Fruit fly (Drosophila melanogaster) whole organism, embryonic: ENCODE measurements around the gene mdu.

Experiments used
- Bteb2 ChIP-seq: fragments of 200-800 bp; sonication (Bioruptor generic); optimal IDR thresholded peaks from 2 replicates; lab custom pipeline; 2016; ENCODE audit warnings: missing biosample characterization, missing genetic modification characterization
- CG10209 ChIP-seq: fragments of 200-800 bp; sonication (Bioruptor generic); optimal IDR thresholded peaks from 3 replicates; lab custom pipeline; 2017; ENCODE audit warnings: missing biosample characterization, mild to moderate bottlenecking, missing genetic modification characterization, missing genetic modification reagents
- CG10979 ChIP-seq: fragments of 200-800 bp; sonication (Bioruptor generic); optimal IDR thresholded peaks from 2 replicates; lab custom pipeline; 2018; ENCODE audit warnings: missing biosample characterization, mild to moderate bottlenecking, missing genetic modification characterization, moderate library complexity
- CG11247 ChIP-seq: fragments of 200-800 bp; sonication (Bioruptor generic); IDR thresholded peaks from 2 replicates; pipeline ENCODE4 v1.3.6; 2022; ENCODE audit warnings: missing biosample characterization, missing genetic modification characterization
- CG11504 ChIP-seq: fragments of 200-800 bp; sonication (Bioruptor generic); optimal IDR thresholded peaks from 3 replicates; lab custom pipeline; 2019; ENCODE audit warnings: missing biosample characterization, mild to moderate bottlenecking, missing genetic modification characterization, moderate library complexity
- CG12155 ChIP-seq: fragments of 200-800 bp; sonication (Bioruptor generic); optimal IDR thresholded peaks from 3 replicates; lab custom pipeline; 2016; ENCODE audit warnings: missing biosample characterization, missing genetic modification characterization
- CG12942 ChIP-seq: fragments of 200-800 bp; sonication (Bioruptor generic); optimal IDR thresholded peaks from 3 replicates; lab custom pipeline; 2016; ENCODE audit warnings: missing biosample characterization, missing genetic modification characterization
- CG14014 ChIP-seq: fragments of 200-800 bp; sonication (Bioruptor generic); IDR thresholded peaks from 2 replicates; pipeline ENCODE4 v1.3.6; 2022; ENCODE audit warnings: missing biosample characterization, missing genetic modification characterization
- CG15269 ChIP-seq: fragments of 200-800 bp; sonication (Bioruptor generic); optimal IDR thresholded peaks from 2 replicates; lab custom pipeline; 2018; ENCODE audit warnings: missing biosample characterization, mild to moderate bottlenecking, missing genetic modification characterization, moderate library complexity
- CG15696 ChIP-seq: fragments of 200-800 bp; sonication (Bioruptor generic); optimal IDR thresholded peaks from 2 replicates; lab custom pipeline; 2019; ENCODE audit warnings: missing biosample characterization, mild to moderate bottlenecking, missing genetic modification characterization, moderate library complexity
- CG16779 ChIP-seq: fragments of 200-800 bp; sonication (Bioruptor generic); IDR thresholded peaks from 2 replicates; pipeline ENCODE4 v1.3.6; 2022; ENCODE audit warnings: missing biosample characterization, missing genetic modification characterization
- CG17186 ChIP-seq: fragments of 200-800 bp; sonication (Bioruptor generic); optimal IDR thresholded peaks from 3 replicates; lab custom pipeline; 2017; ENCODE audit warnings: missing biosample characterization, missing genetic modification reagents, missing genetic modification characterization
- CG17385 ChIP-seq: fragments of 200-800 bp; sonication (Bioruptor generic); optimal IDR thresholded peaks from 3 replicates; lab custom pipeline; 2018; ENCODE audit warnings: missing biosample characterization, mild to moderate bottlenecking, missing genetic modification characterization
- CG18262 ChIP-seq: fragments of 200-800 bp; optimal IDR thresholded peaks from 3 replicates; lab custom pipeline; 2019; ENCODE audit warnings: missing biosample characterization, mild to moderate bottlenecking, missing genetic modification characterization, moderate library complexity
- CG32532 ChIP-seq: fragments of 200-800 bp; sonication (Bioruptor generic); IDR thresholded peaks from 2 replicates; pipeline ENCODE4 v1.3.6; 2022; ENCODE audit warnings: missing biosample characterization, missing genetic modification characterization
- CG34224 ChIP-seq: fragments of 200-800 bp; sonication (Bioruptor generic); IDR thresholded peaks from 3 replicates; pipeline ENCODE4 v1.3.6; 2022; ENCODE audit warnings: missing biosample characterization, missing genetic modification characterization; ENCODE audit not compliant: partially characterized antibody
- CG4820 ChIP-seq: fragments of 200-800 bp; sonication (Bioruptor generic); optimal IDR thresholded peaks from 3 replicates; lab custom pipeline; 2016; ENCODE audit warnings: missing biosample characterization, missing genetic modification characterization
- CG6791 ChIP-seq: fragments of 200-800 bp; sonication (Bioruptor generic); IDR thresholded peaks from 3 replicates; pipeline ENCODE4 v1.3.6; 2022; ENCODE audit warnings: missing biosample characterization, missing genetic modification characterization; ENCODE audit not compliant: partially characterized antibody
- CG7556 ChIP-seq: fragments of 200-800 bp; sonication (Bioruptor generic); optimal IDR thresholded peaks from 2 replicates; lab custom pipeline; 2017; ENCODE audit warnings: missing biosample characterization, mild to moderate bottlenecking, missing genetic modification characterization
- CG7839 ChIP-seq: fragments of 200-800 bp; sonication (Bioruptor generic); optimal IDR thresholded peaks from 3 replicates; lab custom pipeline; 2018; ENCODE audit warnings: missing biosample characterization, mild to moderate bottlenecking, missing genetic modification characterization, moderate library complexity
- CG8290 ChIP-seq, 3 experiments: fragments of 200-800 bp; sonication (Bioruptor generic); optimal IDR thresholded peaks; 2 replicates each; lab custom pipeline; 2016 to 2019; ENCODE audit warnings: missing biosample characterization in 3 of 3, missing genetic modification characterization in 3 of 3, mild to moderate bottlenecking in 2 of 3, moderate library complexity in 1 of 3
- CG9437 ChIP-seq: fragments of 200-800 bp; sonication (Bioruptor generic); optimal IDR thresholded peaks from 2 replicates; lab custom pipeline; 2018; ENCODE audit warnings: missing biosample characterization, mild to moderate bottlenecking, missing genetic modification characterization
- Ets65A ChIP-seq: fragments of 200-800 bp; sonication (Bioruptor generic); peaks from one replicate; lab custom pipeline; 2016; ENCODE audit warnings: missing biosample characterization, missing genetic modification characterization
- Fer3 ChIP-seq: fragments of 200-800 bp; sonication (Bioruptor generic); optimal IDR thresholded peaks from 2 replicates; lab custom pipeline; 2018; ENCODE audit warnings: missing biosample characterization, mild to moderate bottlenecking, missing genetic modification characterization, moderate library complexity
- HmgZ ChIP-seq: fragments of 200-800 bp; sonication (Bioruptor generic); optimal IDR thresholded peaks from 2 replicates; lab custom pipeline; 2018; ENCODE audit warnings: missing biosample characterization, mild to moderate bottlenecking, missing genetic modification characterization
- Hr78 ChIP-seq, 2 experiments: fragments of 200-800 bp in 1 of 2; fragments of >200 bp in 1 of 2; sonication (Bioruptor generic) in 1 of 2; optimal IDR thresholded peaks; 2 replicates each; lab custom pipeline; 2017 to 2019; ENCODE audit warnings: missing biosample characterization in 2 of 2, missing genetic modification characterization in 2 of 2, mild to moderate bottlenecking in 1 of 2, moderate library complexity in 1 of 2
- Hsf ChIP-seq: fragments of 200-800 bp; sonication (Bioruptor generic); optimal IDR thresholded peaks from 3 replicates; lab custom pipeline; 2016; ENCODE audit warnings: missing biosample characterization, missing genetic modification characterization
- Jarid2 ChIP-seq: fragments of 200-800 bp; sonication (Bioruptor generic); optimal IDR thresholded peaks from 3 replicates; lab custom pipeline; 2017; ENCODE audit warnings: mild to moderate bottlenecking, missing biosample characterization, missing genetic modification reagents, missing genetic modification characterization
- NK7.1 ChIP-seq: fragments of 200-800 bp; sonication (Bioruptor generic); optimal IDR thresholded peaks from 3 replicates; lab custom pipeline; 2016; ENCODE audit warnings: missing biosample characterization, missing genetic modification characterization
- Neu2 ChIP-seq: fragments of 200-800 bp; sonication (Bioruptor generic); optimal IDR thresholded peaks from 3 replicates; lab custom pipeline; 2016; ENCODE audit warnings: missing biosample characterization, missing genetic modification characterization, borderline replicate concordance
- Nf-YC ChIP-seq: fragments of 200-800 bp; optimal IDR thresholded peaks from 3 replicates; lab custom pipeline; 2019; ENCODE audit warnings: missing biosample characterization, mild to moderate bottlenecking, missing genetic modification characterization, moderate library complexity
- Ravus ChIP-seq: fragments of 200-800 bp; sonication (Bioruptor generic); IDR thresholded peaks from 2 replicates; pipeline ENCODE4 v1.3.6; 2022; ENCODE audit warnings: missing biosample characterization, missing genetic modification characterization
- Scr ChIP-seq: fragments of 200-800 bp; sonication (Bioruptor generic); IDR thresholded peaks from 2 replicates; pipeline ENCODE4 v1.3.6; 2022; ENCODE audit warnings: missing biosample characterization, missing genetic modification characterization; ENCODE audit not compliant: partially characterized antibody
- Vsx1 ChIP-seq: fragments of 200-800 bp; sonication (Bioruptor generic); optimal IDR thresholded peaks from 2 replicates; lab custom pipeline; 2017; ENCODE audit warnings: missing biosample characterization, mild to moderate bottlenecking, missing genetic modification characterization, missing genetic modification reagents
- amos ChIP-seq: fragments of 200-800 bp; sonication (Bioruptor generic); IDR thresholded peaks from 2 replicates; pipeline ENCODE4 v1.3.6; 2022; ENCODE audit warnings: missing biosample characterization, missing genetic modification characterization; ENCODE audit not compliant: partially characterized antibody
- ara ChIP-seq: fragments of 200-800 bp; sonication (Bioruptor generic); IDR thresholded peaks from 2 replicates; pipeline ENCODE4 v1.3.6; 2022; ENCODE audit warnings: missing biosample characterization, missing genetic modification characterization
- bab2 ChIP-seq: fragments of 200-800 bp; sonication (Bioruptor generic); optimal IDR thresholded peaks from 2 replicates; lab custom pipeline; 2016; ENCODE audit warnings: missing biosample characterization, missing genetic modification characterization
- cas ChIP-seq: fragments of 200-800 bp; sonication (Bioruptor generic); IDR thresholded peaks from 2 replicates; pipeline ENCODE4 v1.3.6; 2022; ENCODE audit warnings: missing biosample characterization, missing genetic modification characterization
- chif ChIP-seq, 2 experiments: fragments of 200-800 bp; sonication (Bioruptor generic); optimal IDR thresholded peaks; 3 replicates each; lab custom pipeline; 2016; ENCODE audit warnings: missing biosample characterization in 2 of 2, missing genetic modification characterization in 2 of 2
- eve ChIP-seq, 2 experiments: fragments of >200 bp; optimal IDR thresholded peaks; 2 replicates each; lab custom pipeline; 2017; ENCODE audit warnings: missing biosample characterization in 2 of 2, missing genetic modification characterization in 2 of 2
- fd102C ChIP-seq: fragments of 200-800 bp; sonication (Bioruptor generic); optimal IDR thresholded peaks from 2 replicates; lab custom pipeline; 2018; ENCODE audit warnings: missing biosample characterization, mild to moderate bottlenecking, missing genetic modification characterization, moderate library complexity
- fu2 ChIP-seq: fragments of 200-800 bp; sonication (Bioruptor generic); optimal IDR thresholded peaks from 2 replicates; lab custom pipeline; 2016; ENCODE audit warnings: missing biosample characterization, missing genetic modification characterization
- inv ChIP-seq: fragments of 200-800 bp; sonication (Bioruptor generic); IDR thresholded peaks from 2 replicates; pipeline ENCODE4 v1.3.6; 2022; ENCODE audit warnings: missing biosample characterization, missing genetic modification characterization; ENCODE audit not compliant: partially characterized antibody
- lab ChIP-seq: fragments of 200-800 bp; sonication (Bioruptor generic); optimal IDR thresholded peaks from 3 replicates; lab custom pipeline; 2017; ENCODE audit warnings: missing biosample characterization, missing genetic modification characterization, mild to moderate bottlenecking, moderate library complexity, missing genetic modification reagents
- mam ChIP-seq: fragments of 200-800 bp; sonication (Bioruptor generic); optimal IDR thresholded peaks from 3 replicates; lab custom pipeline; 2016; ENCODE audit warnings: missing biosample characterization, missing genetic modification characterization
- odd ChIP-seq: fragments of 200-800 bp; sonication (Bioruptor generic); optimal IDR thresholded peaks from 2 replicates; lab custom pipeline; 2017; ENCODE audit warnings: missing biosample characterization, mild to moderate bottlenecking, missing genetic modification characterization
- sens-2 ChIP-seq: fragments of 200-800 bp; sonication (Bioruptor generic); IDR thresholded peaks from 2 replicates; pipeline ENCODE4 v1.3.6; 2022; ENCODE audit warnings: missing biosample characterization, missing genetic modification characterization
- yki ChIP-seq: fragments of >200 bp; optimal IDR thresholded peaks from 3 replicates; lab custom pipeline; 2018

mdu gene

DNA sequence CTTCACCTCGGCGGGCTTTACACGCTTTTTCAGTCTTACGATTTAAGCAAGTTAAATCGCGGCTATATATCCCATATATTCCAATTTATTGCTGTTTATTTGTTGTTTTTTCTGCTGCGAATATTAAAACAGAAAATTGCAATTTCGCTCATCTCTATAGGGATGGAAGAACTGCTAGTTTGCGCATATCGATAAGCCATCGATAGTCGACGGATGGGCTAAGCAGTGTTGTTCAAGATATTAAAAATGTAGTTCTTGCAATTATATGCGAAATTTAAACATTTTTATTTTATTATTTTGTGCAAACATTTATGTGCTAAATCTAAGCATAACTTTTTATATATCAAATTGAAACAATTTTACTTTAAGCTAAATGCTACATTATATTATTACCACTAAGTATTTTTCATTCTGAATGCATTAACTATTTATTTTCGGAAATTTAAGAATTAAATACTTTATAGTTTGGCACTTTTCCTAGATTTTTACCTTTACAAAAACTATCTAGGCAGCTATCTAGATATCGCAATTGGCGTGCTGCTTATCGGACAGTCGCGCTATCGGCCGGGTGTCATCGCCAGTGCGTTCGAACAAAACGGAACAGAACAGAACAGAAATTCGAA is 33.9 kb upstream of the mdu start, which contains the start of the genes Rab40 and CG42258 (continued):
- TF ChIP-seq Hsf (GFP tag; lab: Kevin White, UChicago), result peak; percentile 58
- TF ChIP-seq sens-2 (GFP tag; lab: Robert Waterston, UW), result 0 out of 2 replicates have a peak, but pooled peaks have one; percentile 37
- TF ChIP-seq cas (GFP tag; lab: Robert Waterston, UW), result 0 out of 2 replicates have a peak, but pooled peaks have one; percentile 7
- TF ChIP-seq CG10979 (tag; lab: Kevin White, UChicago), result peak; percentile 17
- TF ChIP-seq CG15696 (tag; lab: Kevin White, UChicago), result peak; percentile 25
- TF ChIP-seq CG17385 (GFP tag; lab: Kevin White, UChicago), result peak; percentile 38
- TF ChIP-seq Jarid2 (GFP tag; lab: Kevin White, UChicago), result no peak
- no peak for TF ChIP-seq yki
- peak; percentile 41 for TF ChIP-seq bab2
- no peak for TF ChIP-seq Vsx1 (GFP tag; lab: Kevin White, UChicago)
- TF ChIP-seq odd (GFP tag; lab: Kevin White, UChicago), result no peak
- peak; percentile 48 for TF ChIP-seq CG34224 (GFP tag; lab: Robert Waterston, UW)
- TF ChIP-seq CG8290 (GFP tag; optimal IDR thresholded peaks at IDR 0.05; lab: Kevin White, UChicago), result peak; percentile 25
- peak in 1 of 2 experiments; percentile 56 for TF ChIP-seq CG8290 (tag; optimal IDR thresholded peaks at IDR 0.05; lab: Kevin White, UChicago)
- TF ChIP-seq Nf-YC (tag; lab: Kevin White, UChicago), result peak; percentile 31
- TF ChIP-seq CG6791 (GFP tag; lab: Robert Waterston, UW), result peak; percentile 56
- peak; percentile 55 for TF ChIP-seq CG18262 (tag; lab: Kevin White, UChicago)
- peak; percentile 22 for TF ChIP-seq Bteb2 (GFP tag; lab: Kevin White, UChicago)
- no peak for TF ChIP-seq ara (GFP tag; lab: Robert Waterston, UW)
- 0 out of 2 replicates have a peak, but pooled peaks have one; percentile 12 for TF ChIP-seq CG11247
- TF ChIP-seq fu2 (GFP tag; lab: Kevin White, UChicago), result peak; percentile 44
- peak; percentile 82 for TF ChIP-seq Ets65A (GFP tag; lab: Kevin White, UChicago)
- peak; percentile 32 for TF ChIP-seq CG4820 (GFP tag; lab: Kevin White, UChicago)
- no peak for TF ChIP-seq fd102C (GFP tag; lab: Kevin White, UChicago)
- TF ChIP-seq CG9437 (GFP tag; lab: Kevin White, UChicago), result peak; percentile 43
- TF ChIP-seq amos (GFP tag; lab: Robert Waterston, UW), result peak; percentile 53; the same call in 1 of the 2 replicates
- no peak for TF ChIP-seq Hr78 (GFP tag; optimal IDR thresholded peaks at IDR 0.05; lab: Kevin White, UChicago)
- TF ChIP-seq Fer3, result peak; percentile 26
- peak; percentile 25 for TF ChIP-seq CG7556 (GFP tag; lab: Kevin White, UChicago)
- peak in 1 of 2 experiments; percentile 27 for TF ChIP-seq eve (GFP tag; optimal IDR thresholded peaks at IDR 0.05; lab: Kevin White, UChicago)
- TF ChIP-seq CG14014, result peak; percentile 20; the same call in 1 of the 2 replicates
- TF ChIP-seq lab (GFP tag; lab: Kevin White, UChicago), result peak; percentile 43
- peak; percentile 36 for TF ChIP-seq CG7839 (tag; lab: Kevin White, UChicago)
- TF ChIP-seq chif (GFP tag; optimal IDR thresholded peaks at IDR 0.05; lab: Kevin White, UChicago), result peak in 1 of 2 experiments; percentile 60
- TF ChIP-seq CG10209 (GFP tag; lab: Kevin White, UChicago), result peak; percentile 48
- TF ChIP-seq Scr (GFP tag; lab: Robert Waterston, UW), result peak; percentile 73
- TF ChIP-seq CG11504 (tag; lab: Kevin White, UChicago), result peak; percentile 43
- no peak for TF ChIP-seq HmgZ (tag; lab: Kevin White, UChicago)
- TF ChIP-seq CG12942 (GFP tag; lab: Kevin White, UChicago), result peak; percentile 14
- no peak for TF ChIP-seq NK7.1 (GFP tag; lab: Kevin White, UChicago)
- no peak for TF ChIP-seq CG16779 (GFP tag; lab: Robert Waterston, UW)
- TF ChIP-seq CG32532 (GFP tag; lab: Robert Waterston, UW), result peak; percentile 47
- peak; percentile 66 for TF ChIP-seq inv (GFP tag; lab: Robert Waterston, UW)
- peak; percentile 49 for TF ChIP-seq CG12155
- no peak for TF ChIP-seq Ravus (GFP tag; lab: Robert Waterston, UW)
- peak; percentile 66 for TF ChIP-seq mam
- TF ChIP-seq CG15269 (tag; lab: Kevin White, UChicago), result peak; percentile 35
- no peak for TF ChIP-seq Neu2
- TF ChIP-seq CG17186 (GFP tag; lab: Kevin White, UChicago), result peak; percentile 12
